Fruit fly (Drosophila melanogaster) whole organism, larva: Measurements from ENCODE around the gene CG32270.

Source experiments
- noc ChIP-seq: fragments of 200-800 bp; sonication (Bioruptor generic); optimal IDR thresholded peaks from 3 replicates; lab custom pipeline; 2019; ENCODE audit warnings: missing biosample characterization, mild to moderate bottlenecking, missing genetic modification characterization, moderate library complexity

The CG32270 gene

dm6 chr3L:3208895-3209294 lies at the start of gene CG32270, which contains the start of gene CG32269:
TSS of gene CG32270 (minus strand) at chr3L:3208985.
TSS of gene CG32269 (minus strand) at chr3L:3208985.
- TF ChIP-seq noc (tag; lab: Kevin White, UChicago) = no peak

dm6 chr3L:3257690-3258089 lies 48.9 kb upstream of the CG32270 start, which contains the start of gene ckd:
TSS of gene ckd (plus strand) at chr3L:3257878.
- no peak for TF ChIP-seq noc (tag; lab: Kevin White, UChicago)

dm6 chr3L:3253631-3254030 lies 44.8 kb upstream of the CG32270 start:
- TF ChIP-seq noc (tag; lab: Kevin White, UChicago) = no peak

- TF ChIP-seq noc (tag; lab: Kevin White, UChicago) = no peak
These were observed 44.1 kb upstream of the CG32270 start for dm6 chr3L:3252884-3253283.

DNA sequence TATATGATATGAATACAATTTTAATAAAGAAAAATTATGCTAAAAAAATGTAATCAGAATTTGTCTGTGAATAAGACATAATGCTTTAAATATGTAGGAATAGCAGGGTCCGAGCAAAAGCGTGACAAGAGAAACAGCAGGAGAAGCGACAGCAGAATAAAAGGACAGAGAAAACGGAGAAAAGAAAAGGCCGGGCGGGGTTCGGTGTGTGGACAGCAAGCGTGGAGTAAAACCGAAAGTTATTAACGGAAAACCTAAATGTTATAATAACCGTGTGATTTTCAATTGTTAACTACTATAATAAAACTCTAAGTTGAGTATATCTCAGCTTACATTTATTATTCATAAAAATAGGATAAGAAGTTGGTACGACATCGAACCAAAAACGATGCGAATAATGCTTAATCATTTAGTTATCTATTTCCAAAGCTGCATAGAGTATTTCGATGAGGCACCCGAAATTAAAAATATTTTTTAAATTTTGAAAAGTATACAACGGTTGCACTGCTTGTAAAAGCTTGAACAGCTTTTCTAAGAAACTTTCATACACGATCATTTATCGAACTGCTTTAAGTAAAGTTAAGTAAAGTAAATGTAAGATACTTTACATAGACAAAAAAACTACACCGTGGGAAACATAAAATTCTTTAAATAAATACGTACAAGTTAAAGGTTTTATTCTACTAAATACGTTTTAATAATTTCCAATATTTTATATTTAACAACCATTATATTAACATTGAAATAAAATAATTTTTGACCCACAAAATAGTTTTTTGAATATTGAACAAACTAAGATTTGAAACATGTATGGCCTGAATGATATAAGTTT lies 43.1 kb upstream of the CG32270 start:
- no peak for TF ChIP-seq noc (tag; lab: Kevin White, UChicago)

DNA sequence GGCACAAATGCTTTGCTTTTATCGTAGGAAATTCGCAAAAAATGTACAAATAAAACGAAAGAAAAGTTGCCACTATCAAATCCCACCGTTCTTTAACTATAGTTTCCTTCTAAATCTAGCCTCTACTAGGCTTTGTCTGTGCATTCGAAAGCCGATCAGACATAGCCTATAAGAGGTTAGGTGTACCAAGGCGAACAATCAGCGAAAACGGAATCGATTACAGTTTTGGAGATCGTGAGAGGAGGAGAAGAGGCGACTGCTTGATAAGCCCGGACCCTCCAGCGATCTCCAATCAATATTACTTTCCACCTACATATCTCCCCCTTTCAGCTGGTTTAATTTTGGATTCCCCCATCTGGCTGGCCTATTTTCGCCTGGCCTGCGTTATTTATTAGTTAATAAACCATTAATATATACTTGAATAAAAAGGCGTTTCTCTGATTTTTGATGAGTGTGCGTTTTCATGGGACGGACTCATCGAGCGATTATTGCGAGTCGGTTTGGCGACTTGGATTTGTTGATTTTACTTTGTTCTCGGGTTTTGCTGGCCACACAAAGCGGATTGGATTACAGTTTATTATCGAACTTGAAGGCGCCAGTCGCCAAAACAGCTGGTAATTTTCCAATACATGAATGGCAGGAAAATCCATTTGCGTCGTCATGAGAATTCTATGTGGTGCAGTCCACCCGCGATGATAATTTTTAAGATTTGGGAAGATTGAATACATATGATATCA lies 42.3 kb upstream of the CG32270 start:
- no peak for TF ChIP-seq noc (tag; lab: Kevin White, UChicago)

- peak; percentile 98 for TF ChIP-seq noc (tag; lab: Kevin White, UChicago)
These were observed 41.4 kb upstream of the CG32270 start for dm6 chr3L:3249997-3250774.

dm6 chr3L:3249664-3249996 lies 40.8 kb upstream of the CG32270 start:
- TF ChIP-seq noc (tag; lab: Kevin White, UChicago) = no peak

- TF ChIP-seq noc (tag; lab: Kevin White, UChicago) = peak; percentile 83
These were observed 40.2 kb upstream of the CG32270 start for dm6 chr3L:3248714-3249663.

DNA sequence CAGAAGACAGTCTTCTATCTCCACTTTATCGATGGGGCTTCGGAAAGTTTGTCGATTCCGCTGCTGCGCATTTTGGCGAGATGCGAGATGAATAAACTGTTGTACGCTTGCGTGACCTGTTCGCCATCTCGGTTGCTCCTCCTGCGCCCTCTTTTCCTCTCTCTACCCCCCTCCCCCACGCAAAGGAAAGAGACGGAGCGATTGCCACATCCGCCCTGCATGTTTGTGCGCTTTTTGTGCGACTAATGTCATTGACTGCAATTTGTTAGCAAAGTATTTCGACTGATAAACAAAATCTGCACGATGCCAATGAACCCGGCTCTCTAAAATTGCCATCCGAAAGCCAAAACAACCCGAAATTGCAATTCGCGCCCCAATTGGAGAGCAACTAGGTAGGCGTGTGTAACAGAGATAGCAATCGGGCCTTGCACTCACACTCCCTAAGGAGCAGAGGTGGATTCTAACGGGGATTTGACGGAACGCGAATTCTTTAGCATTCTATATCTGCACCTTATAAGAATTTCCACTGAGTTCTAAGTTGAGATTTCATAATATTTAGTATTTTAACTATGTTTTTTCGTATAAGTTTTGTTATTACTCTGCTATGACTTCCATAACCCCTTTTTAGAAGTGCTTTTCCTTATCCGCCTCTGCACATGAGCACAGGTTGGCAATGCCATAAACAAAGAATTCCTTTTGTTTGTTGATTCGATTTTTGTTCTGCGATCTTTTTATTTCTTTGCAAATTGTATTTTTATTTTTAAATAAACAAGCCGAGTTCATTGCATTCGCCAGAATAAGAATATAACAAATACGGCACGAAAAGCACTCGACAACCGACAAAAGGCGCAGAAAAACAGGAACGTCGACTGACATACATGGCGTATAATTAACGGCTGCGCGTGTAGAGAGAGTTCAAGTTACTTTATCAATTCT lies 38.6 kb upstream of the CG32270 start, which contains the start of gene CG43389:
CG43389 (plus strand) TSS at position 886 of the 936 bp plus-strand sequence.
- TF ChIP-seq noc (tag; lab: Kevin White, UChicago) = no peak

dm6 chr3L:3246378-3247129 lies 37.8 kb upstream of the CG32270 start:
- TF ChIP-seq noc (tag; lab: Kevin White, UChicago) = no peak

- TF ChIP-seq noc (tag; lab: Kevin White, UChicago) = no peak
These were observed 36.4 kb upstream of the CG32270 start for dm6 chr3L:3245189-3245588.
